Worm (Caenorhabditis elegans): ENCODE results near the gene npr-15.

Gene npr-15

DNA sequence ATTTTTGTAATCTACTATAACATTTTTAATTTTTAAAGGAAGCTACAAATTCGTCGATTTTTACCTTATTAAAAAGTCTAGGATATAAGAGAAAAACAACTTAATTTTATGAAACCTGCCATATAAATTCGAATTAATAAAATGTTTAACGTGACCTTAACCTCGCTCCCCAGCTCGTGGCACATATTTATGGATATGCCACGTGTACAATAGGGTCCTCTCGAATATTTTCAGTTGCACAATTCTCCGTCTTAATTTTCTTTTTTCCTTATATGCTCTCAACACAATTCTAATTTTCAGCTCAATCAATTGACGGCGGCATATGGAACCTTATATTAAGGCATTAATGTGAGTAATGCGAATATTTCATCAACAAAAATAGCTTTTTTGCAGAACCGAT, 41.8 kb upstream of the npr-15 start, which contains the start of gene F34D10.4:
TSS of gene F34D10.4 (plus strand) at position 301 of the 400 bp plus-strand sequence.
- TF ChIP-seq hpl-2 (GFP tag; optimal IDR thresholded peaks at IDR 0.05), result peak; percentile 30
- no peak for TF ChIP-seq nhr-85 (tag)

- no peak for TF ChIP-seq nhr-12 (tag; optimal IDR thresholded peaks at IDR 0.05)
- TF ChIP-seq mep-1 (tag; optimal IDR thresholded peaks at IDR 0.05), result no peak
- TF ChIP-seq nhr-19 (GFP tag; conservative IDR thresholded peaks at IDR 0.05), result peak; percentile 32
- TF ChIP-seq nhr-11 (tag; optimal IDR thresholded peaks at IDR 0.05), result no peak
- no peak for TF ChIP-seq egl-13 (tag; optimal IDR thresholded peaks at IDR 0.05)
- peak; percentile 55 for TF ChIP-seq nhr-85 (tag)
- TF ChIP-seq mdl-1 (tag; optimal IDR thresholded peaks at IDR 0.05), result no peak
- no peak for TF ChIP-seq pag-3 (tag; optimal IDR thresholded peaks at IDR 0.05; ENCODE audit: borderline replicate concordance, insufficient read depth)
- peak; percentile 33 for TF ChIP-seq fkh-8 (tag; optimal IDR thresholded peaks at IDR 0.05)
- TF ChIP-seq irx-1 (tag; optimal IDR thresholded peaks at IDR 0.05), result no peak
- no peak for TF ChIP-seq sptf-1 (tag; optimal IDR thresholded peaks at IDR 0.05)
- TF ChIP-seq xbp-1 (tag; optimal IDR thresholded peaks at IDR 0.05), result peak; percentile 18
- TF ChIP-seq unc-130 (tag; optimal IDR thresholded peaks at IDR 0.05), result peak; percentile 1
- peak; percentile 43 to 58 for TF ChIP-seq efl-1 (optimal IDR thresholded peaks at IDR 0.05)
- TF ChIP-seq efl-1 (GFP tag; optimal IDR thresholded peaks at IDR 0.05 in 1 of 2), result peak in 1 of 2 experiments; percentile 75
- TF ChIP-seq dsc-1 (tag; optimal IDR thresholded peaks at IDR 0.05), result no peak
- TF ChIP-seq ets-5 (GFP tag; IDR thresholded peaks at IDR 0.05), result no peak
- peak; percentile 76 for TF ChIP-seq lin-14 (GFP tag; optimal IDR thresholded peaks at IDR 0.05)
- no peak for TF ChIP-seq efl-3 (GFP tag; optimal IDR thresholded peaks at IDR 0.05)
- TF ChIP-seq snu-23 (GFP tag; optimal IDR thresholded peaks at IDR 0.05), result peak; percentile 35
- no peak for TF ChIP-seq egl-27 (tag; optimal IDR thresholded peaks at IDR 0.05)
- TF ChIP-seq aha-1 (tag; optimal IDR thresholded peaks at IDR 0.05), result no peak
- no peak for TF ChIP-seq fkh-4 (tag; optimal IDR thresholded peaks at IDR 0.05; ENCODE audit: borderline replicate concordance)
- TF ChIP-seq rnt-1 (tag; optimal IDR thresholded peaks at IDR 0.05), result peak; percentile 43
- no peak for TF ChIP-seq mab-9 (GFP tag; IDR thresholded peaks at IDR 0.05)
- peak; percentile 74 for TF ChIP-seq ama-1 (optimal IDR thresholded peaks at IDR 0.05)
- no peak for TF ChIP-seq Y116A8C.19 (tag; optimal IDR thresholded peaks at IDR 0.05; ENCODE audit: borderline replicate concordance)
- TF ChIP-seq blmp-1 (tag; optimal IDR thresholded peaks at IDR 0.05), result peak; percentile 27
- TF ChIP-seq C04F5.9 (tag; optimal IDR thresholded peaks at IDR 0.05), result no peak
- no peak for TF ChIP-seq nhr-84 (tag; optimal IDR thresholded peaks at IDR 0.05)
- TF ChIP-seq sup-37 (GFP tag; optimal IDR thresholded peaks at IDR 0.05), result no peak
- TF ChIP-seq ces-1 (GFP tag; optimal IDR thresholded peaks at IDR 0.05), result no peak
- TF ChIP-seq elt-3 (tag; optimal IDR thresholded peaks at IDR 0.05), result no peak
- TF ChIP-seq nhr-71 (tag; optimal IDR thresholded peaks at IDR 0.05), result peak; percentile 58
- TF ChIP-seq hlh-17 (GFP tag; optimal IDR thresholded peaks at IDR 0.05; ENCODE audit: borderline replicate concordance), result no peak
- TF ChIP-seq dpl-1 (GFP tag; optimal IDR thresholded peaks at IDR 0.05), result peak in 1 of 3 experiments; percentile 39
- TF ChIP-seq C34B4.2 (tag; optimal IDR thresholded peaks at IDR 0.05), result no peak
- peak; percentile 11 for TF ChIP-seq ceh-8 (GFP tag; optimal IDR thresholded peaks at IDR 0.05)
- no peak for TF ChIP-seq F16B12.6 (tag; optimal IDR thresholded peaks at IDR 0.05)
- TF ChIP-seq nhr-20 (tag; optimal IDR thresholded peaks at IDR 0.05), result peak; percentile 4
These were observed 41.2 kb upstream of the npr-15 start for ce11 chrIII:3735509-3736255.

Data from whole organism, L1 larva.